Fruit fly (Drosophila melanogaster) whole organism, adult: ENCODE results near the gene kirre.

Source experiments
- CG33017 ChIP-seq: fragments of 200-800 bp; sonication (Bioruptor generic); optimal IDR thresholded peaks from 2 replicates; lab custom pipeline; 2018; ENCODE audit warnings: missing biosample characterization, mild to moderate bottlenecking, missing genetic modification characterization, moderate library complexity
- Clk ChIP-seq: fragments of 200-800 bp; sonication (Bioruptor generic); optimal IDR thresholded peaks from 2 replicates; lab custom pipeline; 2017; ENCODE audit warnings: missing biosample characterization, missing genetic modification characterization
- bab1 ChIP-seq: fragments of 200-800 bp; sonication (Bioruptor generic); optimal IDR thresholded peaks from 3 replicates; lab custom pipeline; 2019; ENCODE audit warnings: missing biosample characterization, mild to moderate bottlenecking, missing genetic modification characterization, moderate library complexity
- cic ChIP-seq: fragments of 200-800 bp; sonication (Bioruptor generic); optimal IDR thresholded peaks from 2 replicates; lab custom pipeline; 2017; ENCODE audit warnings: missing biosample characterization, mild to moderate bottlenecking, missing genetic modification characterization, moderate library complexity
- cnc ChIP-seq, 2 experiments: fragments of >200 bp; optimal IDR thresholded peaks; 2 replicates each; lab custom pipeline; 2017

DNA sequence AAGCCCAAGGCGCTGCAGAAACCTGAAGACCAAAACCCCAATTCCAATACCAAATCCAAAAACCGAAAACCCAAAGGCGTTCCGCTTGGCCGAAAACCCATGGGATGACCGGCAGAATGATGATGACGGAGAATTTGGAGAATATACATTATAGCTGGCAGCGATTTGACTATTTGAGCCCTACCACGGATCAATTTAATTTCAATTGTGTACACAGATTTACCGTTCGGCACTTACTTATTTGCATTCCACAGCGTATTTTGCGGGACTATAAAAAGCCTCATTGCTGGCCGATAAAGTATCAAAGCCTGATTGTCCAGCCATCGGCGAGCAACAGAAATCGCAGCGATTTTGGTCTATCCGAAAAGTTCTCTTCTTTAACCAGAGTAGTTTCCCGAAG, 204.9 kb downstream of the kirre start, which contains the start of gene CG14423:
- no peak for TF ChIP-seq Clk (GFP tag; lab: Kevin White, UChicago)
- TF ChIP-seq bab1 (GFP tag; lab: Kevin White, UChicago) = no peak
- TF ChIP-seq cic (GFP tag; lab: Kevin White, UChicago) = no peak
- no peak for TF ChIP-seq CG33017
- TF ChIP-seq cnc (optimal IDR thresholded peaks at IDR 0.05; lab: Kevin White, UChicago) = no peak
